Worm (Caenorhabditis elegans) whole organism, early embryonic: Measurements from ENCODE around the gene cpi-1.

Source experiments
- B0310.2 ChIP-seq: sonication (generic microtip); optimal IDR thresholded peaks from 2 replicates; lab custom pipeline; 2016; ENCODE audit warnings: mild to moderate bottlenecking, missing genetic modification characterization, missing compliant biosample characterization
- F13C5.2 ChIP-seq: sonication (generic microtip); optimal IDR thresholded peaks from 2 replicates; lab custom pipeline; 2017; ENCODE audit warnings: mild to moderate bottlenecking, missing genetic modification characterization, inconsistent platforms, missing compliant biosample characterization
- ama-1 ChIP-seq: fragments of 150-350 bp; optimal IDR thresholded peaks from 2 replicates; lab custom pipeline; 2014
- ceh-36 ChIP-seq: sonication (generic microtip); optimal IDR thresholded peaks from 2 replicates; lab custom pipeline; 2016; ENCODE audit warnings: missing genetic modification characterization, inconsistent platforms, missing compliant biosample characterization
- ets-7 ChIP-seq: sonication (generic microtip); optimal IDR thresholded peaks from 2 replicates; lab custom pipeline; 2016; ENCODE audit warnings: missing genotype, missing genetic modification characterization, missing compliant biosample characterization
- flt-1 ChIP-seq: fragments of 200-800 bp; sonication (Bioruptor generic); IDR thresholded peaks from 2 replicates; pipeline ENCODE4 v1.3.6; 2022; ENCODE audit warnings: missing genetic modification characterization, missing compliant biosample characterization
- hmbx-1 ChIP-seq: sonication (generic microtip); optimal IDR thresholded peaks from 2 replicates; lab custom pipeline; 2016; ENCODE audit warnings: mild to moderate bottlenecking, missing genetic modification characterization, missing compliant biosample characterization
- hnd-1 ChIP-seq: sonication (generic microtip); optimal IDR thresholded peaks from 2 replicates; lab custom pipeline; 2016; ENCODE audit warnings: missing genetic modification characterization, missing compliant biosample characterization
- pes-1 ChIP-seq: fragments of 200-800 bp; sonication (Bioruptor generic); IDR thresholded peaks from 2 replicates; pipeline ENCODE4 v1.3.6; 2022; ENCODE audit warnings: missing genetic modification reagents, missing genetic modification characterization, missing compliant biosample characterization
- tbx-11 ChIP-seq: fragments of 200-800 bp; sonication (Bioruptor generic); IDR thresholded peaks from 2 replicates; pipeline ENCODE4 v1.3.6; 2022; ENCODE audit warnings: missing genetic modification characterization, missing compliant biosample characterization
- tbx-37 ChIP-seq: fragments of 200-800 bp; sonication (Bioruptor generic); conservative IDR thresholded peaks from 2 replicates; pipeline ENCODE4 v1.3.6; 2022; ENCODE audit warnings: missing genetic modification reagents, missing genetic modification characterization, missing compliant biosample characterization
- tra-4 ChIP-seq: sonication (generic microtip); optimal IDR thresholded peaks from 2 replicates; lab custom pipeline; 2017; ENCODE audit warnings: missing genetic modification characterization, missing compliant biosample characterization

DNA sequence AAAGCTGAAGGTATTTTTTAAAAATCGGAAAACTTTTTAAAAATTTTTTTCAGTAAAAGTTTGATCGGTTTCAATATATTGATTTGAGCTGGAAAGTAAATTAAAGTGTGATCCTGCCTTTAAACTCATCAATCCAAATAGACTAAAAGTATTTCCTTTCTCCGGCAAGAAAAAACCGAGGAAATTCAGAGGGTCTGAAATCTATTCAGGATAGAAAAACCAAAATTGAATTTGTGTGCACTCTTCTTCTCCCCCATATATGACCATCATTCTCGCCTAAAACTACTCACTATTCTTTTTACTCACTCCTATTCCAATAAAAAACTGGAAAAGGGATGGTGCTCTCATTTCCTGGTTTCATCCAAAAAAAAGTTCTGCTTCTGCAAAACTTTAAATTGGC, 38.6 kb downstream of the cpi-1 start:
- TF ChIP-seq tbx-37 (GFP tag; lab: Robert Waterston, UW) = no peak
- TF ChIP-seq ama-1 = no peak
- no peak for TF ChIP-seq hnd-1 (tag; lab: Kevin White, UChicago)
- no peak for TF ChIP-seq ceh-36 (tag; lab: Kevin White, UChicago)
- TF ChIP-seq B0310.2 (tag; lab: Kevin White, UChicago) = no peak
- no peak for TF ChIP-seq ets-7
- TF ChIP-seq tra-4 (tag; lab: Kevin White, UChicago) = no peak
- TF ChIP-seq hmbx-1 (tag; lab: Kevin White, UChicago) = no peak
- no peak for TF ChIP-seq pes-1
- TF ChIP-seq flt-1 (GFP tag; lab: Robert Waterston, UW) = no peak
- TF ChIP-seq tbx-11 (GFP tag; lab: Robert Waterston, UW) = no peak
- no peak for TF ChIP-seq F13C5.2 (tag; lab: Kevin White, UChicago)
